Fruit fly (Drosophila melanogaster) whole organism, adult: Measurements from ENCODE around the gene D12.

Experiments used
- CG11617 ChIP-seq: fragments of 200-800 bp; sonication (Bioruptor generic); optimal IDR thresholded peaks from 2 replicates; lab custom pipeline; 2017; ENCODE audit warnings: mild to moderate bottlenecking, missing biosample characterization, missing genetic modification reagents, missing genetic modification characterization
- CG12768 ChIP-seq: fragments of 200-800 bp; sonication (Bioruptor generic); optimal IDR thresholded peaks from 2 replicates; lab custom pipeline; 2017; ENCODE audit warnings: missing biosample characterization, missing genetic modification characterization, mild to moderate bottlenecking, moderate library complexity, missing genetic modification reagents
- CG5204 ChIP-seq: fragments of 200-800 bp; sonication (Bioruptor generic); optimal IDR thresholded peaks from 2 replicates; lab custom pipeline; 2016; ENCODE audit warnings: missing biosample characterization, missing genetic modification characterization
- Clk ChIP-seq: fragments of 200-800 bp; sonication (Bioruptor generic); optimal IDR thresholded peaks from 2 replicates; lab custom pipeline; 2017; ENCODE audit warnings: missing biosample characterization, missing genetic modification characterization
- Crg-1 ChIP-seq: fragments of 200-800 bp; sonication (Bioruptor generic); optimal IDR thresholded peaks from 2 replicates; lab custom pipeline; 2016; ENCODE audit warnings: missing biosample characterization, missing genetic modification characterization
- cnc ChIP-seq, 2 experiments: fragments of >200 bp; optimal IDR thresholded peaks; 2 replicates each; lab custom pipeline; 2017
- pad ChIP-seq: fragments of 200-800 bp; sonication (Bioruptor generic); optimal IDR thresholded peaks from 3 replicates; lab custom pipeline; 2017; ENCODE audit warnings: missing biosample characterization, missing genetic modification characterization, mild to moderate bottlenecking, moderate library complexity, missing genetic modification reagents
- tj ChIP-seq: fragments of 200-800 bp; sonication (Bioruptor generic); optimal IDR thresholded peaks from 3 replicates; lab custom pipeline; 2017; ENCODE audit warnings: missing biosample characterization, mild to moderate bottlenecking, missing genetic modification characterization, moderate library complexity

dm6 chr2L:8424662-8425208 is 12.4 kb downstream of the D12 start:
- TF ChIP-seq Clk (GFP tag; lab: Kevin White, UChicago) (no peak), cnc (optimal IDR thresholded peaks at IDR 0.05; lab: Kevin White, UChicago) (no peak), CG11617 (GFP tag; lab: Kevin White, UChicago) (no peak), Crg-1 (GFP tag; lab: Kevin White, UChicago) (no peak), CG12768 (no peak), tj (no peak), CG5204 (no peak), pad (GFP tag; lab: Kevin White, UChicago) (no peak)
